Worm (Caenorhabditis elegans) whole organism, mixed stage, embryonic: ENCODE data around the gene T21H3.1.

Experiments used
- ceh-39 ChIP-seq: fragments of 150-350 bp; optimal IDR thresholded peaks from 2 replicates; lab custom pipeline; 2014; ENCODE audit warnings: missing biosample characterization, missing genetic modification characterization
- elt-1 ChIP-seq: sonication (generic microtip); optimal IDR thresholded peaks from 2 replicates; lab custom pipeline; 2017; ENCODE audit warnings: missing genetic modification characterization, mild to moderate bottlenecking, missing compliant biosample characterization, antibody characterized with exemption, moderate library complexity, borderline replicate concordance; ENCODE audit not compliant: insufficient read depth
- elt-3 ChIP-seq: fragments of 150-350 bp; optimal IDR thresholded peaks from 2 replicates; lab custom pipeline; 2014; ENCODE audit warnings: missing biosample characterization, missing genetic modification characterization
- lin-13 ChIP-seq: fragments of 150-350 bp; optimal IDR thresholded peaks from 2 replicates; lab custom pipeline; 2014; ENCODE audit warnings: missing biosample characterization, missing genetic modification characterization
- lin-32 ChIP-seq: fragments of 200-800 bp; sonication (Bioruptor generic); optimal IDR thresholded peaks from 2 replicates; lab custom pipeline; 2018; ENCODE audit warnings: mild to moderate bottlenecking, missing genetic modification characterization, missing compliant biosample characterization
- lsy-2 ChIP-seq: fragments of 150-350 bp; optimal IDR thresholded peaks from 2 replicates; lab custom pipeline; 2014; ENCODE audit warnings: missing biosample characterization, missing genetic modification characterization
- nhr-12 ChIP-seq: fragments of 150-350 bp; optimal IDR thresholded peaks from 2 replicates; lab custom pipeline; 2014; ENCODE audit warnings: missing biosample characterization, missing genetic modification characterization
- nhr-2 ChIP-seq: fragments of 150-350 bp; optimal IDR thresholded peaks from 2 replicates; lab custom pipeline; 2014; ENCODE audit warnings: missing biosample characterization, missing genetic modification characterization
- nhr-28 ChIP-seq: fragments of 150-350 bp; optimal IDR thresholded peaks from 2 replicates; lab custom pipeline; 2014; ENCODE audit warnings: missing biosample characterization, missing genetic modification characterization
- sptf-1 ChIP-seq: sonication (generic microtip); optimal IDR thresholded peaks from 2 replicates; lab custom pipeline; 2017; ENCODE audit warnings: mild to moderate bottlenecking, missing genetic modification characterization, moderate library complexity, missing compliant biosample characterization
- unc-62 ChIP-seq: fragments of 150-350 bp; optimal IDR thresholded peaks from 2 replicates; lab custom pipeline; 2014; ENCODE audit warnings: missing biosample characterization, missing genetic modification reagents, missing genetic modification characterization
- zip-8 ChIP-seq: fragments of 150-350 bp; optimal IDR thresholded peaks from 2 replicates; lab custom pipeline; 2014; ENCODE audit warnings: missing biosample characterization, missing genetic modification characterization
- ztf-11 ChIP-seq: fragments of 150-350 bp; optimal IDR thresholded peaks from 2 replicates; lab custom pipeline; 2014; ENCODE audit warnings: missing biosample characterization, missing genetic modification characterization

DNA sequence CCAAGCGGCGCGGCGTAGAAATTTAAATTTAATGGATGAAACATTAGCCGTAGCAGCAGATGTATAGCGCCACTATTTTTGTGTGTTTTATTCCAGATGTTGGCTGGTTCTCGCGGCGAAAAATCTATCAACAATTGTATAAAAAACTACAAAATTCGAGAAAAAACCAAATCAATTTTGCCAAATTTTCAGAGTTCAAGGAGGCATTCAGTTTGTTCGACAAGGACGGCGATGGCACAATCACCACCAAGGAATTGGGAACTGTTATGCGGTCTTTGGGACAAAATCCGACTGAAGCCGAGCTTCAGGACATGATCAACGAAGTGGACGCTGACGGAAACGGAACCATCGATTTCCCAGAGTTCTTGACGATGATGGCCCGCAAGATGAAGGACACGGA, 20.1 kb upstream of the T21H3.1 start:
- TF ChIP-seq zip-8 (tag; lab: Kevin White, UChicago) (no peak), sptf-1 (tag; lab: Kevin White, UChicago) (no peak), nhr-12 (tag; lab: Kevin White, UChicago) (no peak), elt-3 (tag; lab: Kevin White, UChicago) (no peak), elt-1 (tag; lab: Kevin White, UChicago) (no peak), ztf-11 (no peak), unc-62 (GFP tag; lab: Kevin White, UChicago) (no peak), lin-32 (GFP tag; lab: Kevin White, UChicago) (no peak), nhr-28 (tag; lab: Kevin White, UChicago) (no peak), nhr-2 (tag; lab: Kevin White, UChicago) (no peak), lin-13 (tag; lab: Kevin White, UChicago) (no peak), lsy-2 (no peak), ceh-39 (no peak)
